Worm (Caenorhabditis elegans) whole organism, late embryonic: ENCODE measurements around the gene Y32B12C.1.

ENCODE experiments used
- C08G9.2 ChIP-seq: sonication (generic microtip); optimal IDR thresholded peaks from 2 replicates; lab custom pipeline; 2016; ENCODE audit warnings: mild to moderate bottlenecking, missing genetic modification characterization, moderate library complexity, missing compliant biosample characterization
- ceh-48 ChIP-seq: sonication (generic microtip); optimal IDR thresholded peaks from 2 replicates; lab custom pipeline; 2016; ENCODE audit warnings: missing genetic modification characterization, inconsistent platforms, missing compliant biosample characterization
- che-1 ChIP-seq: sonication (generic microtip); optimal IDR thresholded peaks from 2 replicates; lab custom pipeline; 2016; ENCODE audit warnings: mild to moderate bottlenecking, missing genetic modification characterization, missing compliant biosample characterization
- dve-1 ChIP-seq: sonication (generic microtip); optimal IDR thresholded peaks from 2 replicates; lab custom pipeline; 2017; ENCODE audit warnings: antibody characterized with exemption, mild to moderate bottlenecking, missing genetic modification characterization, missing compliant biosample characterization
- elt-2 ChIP-seq: sonication (generic microtip); optimal IDR thresholded peaks from 2 replicates; lab custom pipeline; 2016; ENCODE audit warnings: missing genetic modification reagents, missing genetic modification characterization, missing compliant biosample characterization
- fkh-10 ChIP-seq: fragments of 150-350 bp; optimal IDR thresholded peaks from 2 replicates; lab custom pipeline; 2014; ENCODE audit warnings: missing biosample characterization, missing genetic modification reagents, missing genetic modification characterization
- hlh-6 ChIP-seq: sonication (generic microtip); optimal IDR thresholded peaks from 2 replicates; lab custom pipeline; 2016; ENCODE audit warnings: missing genotype, missing genetic modification characterization, missing compliant biosample characterization
- hlh-8 ChIP-seq: sonication (generic microtip); optimal IDR thresholded peaks from 2 replicates; lab custom pipeline; 2016; ENCODE audit warnings: missing genotype, missing genetic modification characterization, missing compliant biosample characterization
- madf-2 ChIP-seq: sonication (generic microtip); optimal IDR thresholded peaks from 2 replicates; lab custom pipeline; 2017; ENCODE audit warnings: missing genetic modification characterization, missing compliant biosample characterization
- nhr-11 ChIP-seq: fragments of 150-350 bp; optimal IDR thresholded peaks from 2 replicates; lab custom pipeline; 2014; ENCODE audit warnings: missing biosample characterization, missing genetic modification characterization
- pha-4 ChIP-seq: fragments of 150-350 bp; optimal IDR thresholded peaks from 2 replicates; lab custom pipeline; 2018; ENCODE audit warnings: missing biosample characterization, missing genetic modification reagents, missing genetic modification characterization
- sox-2 ChIP-seq: fragments of 200-800 bp; sonication (Bioruptor generic); IDR thresholded peaks from 2 replicates; pipeline ENCODE4 v1.3.6; 2022; ENCODE audit warnings: missing genetic modification reagents, missing genetic modification characterization, missing compliant biosample characterization
- tbx-2 ChIP-seq: sonication (generic microtip); optimal IDR thresholded peaks from 2 replicates; lab custom pipeline; 2016; ENCODE audit warnings: missing genetic modification characterization, missing compliant biosample characterization
- unc-55 ChIP-seq: sonication (generic microtip); optimal IDR thresholded peaks from 2 replicates; lab custom pipeline; 2017; ENCODE audit warnings: missing biosample characterization, missing genetic modification reagents, missing genetic modification characterization

DNA sequence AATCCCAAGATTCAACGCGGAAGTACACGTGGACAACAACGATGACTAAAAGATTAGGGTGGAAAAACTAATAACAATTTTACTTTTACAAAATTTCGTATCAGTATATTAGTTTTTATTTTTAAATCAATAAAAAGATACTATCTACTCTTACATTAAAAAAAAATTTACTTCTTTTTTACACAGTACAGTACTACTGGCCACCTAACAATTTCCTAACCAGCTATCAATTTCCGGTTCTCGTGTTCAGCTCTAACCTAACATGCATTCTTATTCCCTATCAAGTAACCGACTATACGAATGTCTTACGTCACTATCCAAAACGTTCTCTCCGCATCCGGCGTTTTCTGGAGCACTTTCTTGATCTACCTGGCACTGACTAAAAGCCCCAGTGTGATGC, 23.2 kb downstream of the Y32B12C.1 start, which contains the start of gene srd-21:
- TF ChIP-seq pha-4 (tag; lab: Kevin White, UChicago) (no peak), dve-1 (tag; lab: Kevin White, UChicago) (no peak), madf-2 (tag; lab: Kevin White, UChicago) (no peak), hlh-6 (tag; lab: Kevin White, UChicago) (no peak), nhr-11 (tag; lab: Kevin White, UChicago) (no peak), hlh-8 (no peak), tbx-2 (no peak), unc-55 (GFP tag; lab: Kevin White, UChicago) (no peak), ceh-48 (tag; lab: Kevin White, UChicago) (no peak), elt-2 (no peak), C08G9.2 (no peak), fkh-10 (GFP tag; lab: Kevin White, UChicago) (no peak), che-1 (tag; lab: Kevin White, UChicago) (no peak), sox-2 (GFP tag; lab: Robert Waterston, UW) (no peak)
